Worm (Caenorhabditis elegans): ENCODE measurements around the gene psd-1.
A peak's percentile ranks its signal among the peaks of the same experiment; 100 is the strongest.

Gene psd-1

DNA sequence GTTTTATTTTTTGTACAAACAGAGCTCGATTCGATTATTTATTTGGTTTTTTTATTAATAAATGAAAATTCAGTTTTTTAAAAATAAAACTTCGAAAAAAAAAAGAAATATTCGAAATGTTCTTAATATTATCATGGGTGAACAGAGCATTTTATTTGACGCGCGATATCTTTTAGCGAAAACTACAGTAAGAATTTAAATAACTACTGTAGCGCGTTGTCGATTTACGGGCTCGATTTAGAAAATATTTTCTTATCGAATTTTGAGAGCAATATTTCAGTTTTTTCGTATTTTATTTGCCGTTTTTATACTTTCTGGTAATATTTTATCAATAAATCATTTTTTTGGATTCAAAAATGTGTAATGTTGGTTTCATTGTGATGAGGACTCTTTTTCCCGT, 54.1 kb downstream of the psd-1 start:
- TF ChIP-seq lsy-2 (tag; optimal IDR thresholded peaks at IDR 0.05) (peak in 1 of 2 experiments; percentile 52), F26F4.8 (GFP tag; conservative IDR thresholded peaks at IDR 0.05) (no peak), spr-1 (tag; optimal IDR thresholded peaks at IDR 0.05) (no peak), F10B5.3 (tag; optimal IDR thresholded peaks at IDR 0.05) (no peak), Y75B8A.6 (GFP tag; IDR thresholded peaks at IDR 0.05) (no peak), daf-16 (GFP tag; optimal IDR thresholded peaks at IDR 0.05) (no peak), daf-16 (tag; optimal IDR thresholded peaks at IDR 0.05) (peak; percentile 1), lin-29 (GFP tag; IDR thresholded peaks at IDR 0.05) (no peak), duxl-1 (tag; optimal IDR thresholded peaks at IDR 0.05; ENCODE audit: poor library complexity) (peak; percentile 16), R02D3.7 (tag; optimal IDR thresholded peaks at IDR 0.05) (peak; percentile 65), nhr-102 (tag; optimal IDR thresholded peaks at IDR 0.05) (peak; percentile 23), madf-9 (GFP tag; conservative IDR thresholded peaks at IDR 0.05) (no peak)
